Fruit fly (Drosophila melanogaster) whole organism, adult: Measurements from ENCODE around the gene CG32112.

Experiments used
- CG12768 ChIP-seq: fragments of 200-800 bp; sonication (Bioruptor generic); optimal IDR thresholded peaks from 2 replicates; lab custom pipeline; 2017; ENCODE audit warnings: missing biosample characterization, missing genetic modification characterization, mild to moderate bottlenecking, moderate library complexity, missing genetic modification reagents
- CG7101 ChIP-seq: fragments of 200-800 bp; sonication (Bioruptor generic); optimal IDR thresholded peaks from 2 replicates; lab custom pipeline; 2018; ENCODE audit warnings: missing biosample characterization, mild to moderate bottlenecking, missing genetic modification characterization, moderate library complexity
- bab1 ChIP-seq: fragments of 200-800 bp; sonication (Bioruptor generic); optimal IDR thresholded peaks from 3 replicates; lab custom pipeline; 2019; ENCODE audit warnings: missing biosample characterization, mild to moderate bottlenecking, missing genetic modification characterization, moderate library complexity
- cic ChIP-seq: fragments of 200-800 bp; sonication (Bioruptor generic); optimal IDR thresholded peaks from 2 replicates; lab custom pipeline; 2017; ENCODE audit warnings: missing biosample characterization, mild to moderate bottlenecking, missing genetic modification characterization, moderate library complexity
- kay ChIP-seq: fragments of 200-800 bp; sonication (Bioruptor generic); peaks from one replicate; lab custom pipeline; 2016; ENCODE audit warnings: missing biosample characterization, missing genetic modification characterization, borderline replicate concordance

DNA sequence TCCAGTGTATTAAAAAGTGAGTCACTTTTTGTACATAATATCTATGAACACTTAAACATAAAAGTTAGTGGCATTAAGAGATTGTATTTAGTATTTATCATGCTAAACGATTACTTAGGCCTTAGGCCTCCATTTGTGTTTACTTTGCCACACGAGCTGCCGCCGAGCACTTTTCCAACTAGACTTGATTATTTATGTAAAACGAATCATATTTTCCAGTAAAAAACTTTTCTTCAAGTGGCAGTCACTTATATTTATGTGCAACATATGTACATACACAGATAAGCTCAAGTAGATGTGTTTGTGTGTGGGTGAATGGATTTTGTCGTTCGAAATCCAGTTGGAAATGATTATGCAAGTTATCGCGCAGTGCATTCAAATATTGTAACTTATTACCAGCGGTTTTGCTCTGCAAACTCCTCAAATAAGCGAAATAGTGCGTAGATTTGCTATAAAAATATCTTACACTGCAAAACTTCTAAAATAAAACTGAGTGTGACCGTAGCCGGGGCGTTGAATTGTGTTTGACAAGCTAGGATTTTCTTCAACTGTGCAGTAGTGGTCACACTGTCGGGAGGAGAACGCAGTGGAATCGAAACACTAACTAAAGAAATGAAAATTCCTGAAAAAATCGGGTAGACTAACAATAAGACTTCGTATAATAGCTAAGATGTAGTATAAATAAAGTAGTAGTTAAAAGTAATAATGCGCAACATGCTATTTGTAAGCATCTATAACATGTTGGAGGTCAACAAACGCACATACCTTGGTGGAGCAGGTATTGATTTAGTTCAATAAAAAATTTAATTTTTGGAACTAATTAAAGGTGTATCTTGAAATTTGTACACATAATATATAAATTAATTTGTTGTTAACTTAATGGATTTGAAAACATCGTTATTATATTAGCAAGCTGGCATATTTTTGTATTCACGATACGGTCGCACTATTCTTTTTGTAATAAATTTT is 8.3 kb downstream of the CG32112 start, which contains the start of the genes Klc and CG10984:
- TF ChIP-seq bab1 (GFP tag; lab: Kevin White, UChicago) (peak; percentile 43), CG7101 (tag; lab: Kevin White, UChicago) (peak; percentile 2), kay (no peak), CG12768 (no peak), cic (no peak)
